Worm (Caenorhabditis elegans) whole organism, early embryonic: ENCODE results near the gene pcn-1.

Source experiments
- B0310.2 ChIP-seq: sonication (generic microtip); optimal IDR thresholded peaks from 2 replicates; lab custom pipeline; 2016; ENCODE audit warnings: mild to moderate bottlenecking, missing genetic modification characterization, missing compliant biosample characterization
- aly-1 ChIP-seq: sonication (generic microtip); optimal IDR thresholded peaks from 2 replicates; lab custom pipeline; 2016; ENCODE audit warnings: missing genetic modification characterization, missing compliant biosample characterization
- ama-1 ChIP-seq: fragments of 150-350 bp; optimal IDR thresholded peaks from 2 replicates; lab custom pipeline; 2014
- ceh-36 ChIP-seq: sonication (generic microtip); optimal IDR thresholded peaks from 2 replicates; lab custom pipeline; 2016; ENCODE audit warnings: missing genetic modification characterization, inconsistent platforms, missing compliant biosample characterization
- ets-7 ChIP-seq: sonication (generic microtip); optimal IDR thresholded peaks from 2 replicates; lab custom pipeline; 2016; ENCODE audit warnings: missing genotype, missing genetic modification characterization, missing compliant biosample characterization
- hmbx-1 ChIP-seq: sonication (generic microtip); optimal IDR thresholded peaks from 2 replicates; lab custom pipeline; 2016; ENCODE audit warnings: mild to moderate bottlenecking, missing genetic modification characterization, missing compliant biosample characterization
- hnd-1 ChIP-seq: sonication (generic microtip); optimal IDR thresholded peaks from 2 replicates; lab custom pipeline; 2016; ENCODE audit warnings: missing genetic modification characterization, missing compliant biosample characterization
- scrt-1 ChIP-seq: fragments of 200-800 bp; sonication (Bioruptor generic); IDR thresholded peaks from 2 replicates; pipeline ENCODE4 v1.3.6; 2022; ENCODE audit warnings: missing genetic modification characterization, missing compliant biosample characterization
- sea-1 ChIP-seq: fragments of 200-800 bp; sonication (Bioruptor generic); conservative IDR thresholded peaks from 2 replicates; pipeline ENCODE4 v1.3.6; 2022; ENCODE audit warnings: missing genetic modification characterization, missing compliant biosample characterization

ce11 chrIV:4029288-4029687, 20.0 kb downstream of the pcn-1 start:
- no peak for TF ChIP-seq ets-7
- no peak for TF ChIP-seq ceh-36 (tag; lab: Kevin White, UChicago)
- no peak for TF ChIP-seq ama-1 (lab: Kevin White, UChicago)
- no peak for TF ChIP-seq hmbx-1 (tag; lab: Kevin White, UChicago)
- no peak for TF ChIP-seq hnd-1
- no peak for TF ChIP-seq sea-1 (GFP tag; lab: Robert Waterston, UW)
- no peak for TF ChIP-seq B0310.2
- no peak for TF ChIP-seq scrt-1 (GFP tag; lab: Robert Waterston, UW)
- TF ChIP-seq aly-1 (tag; lab: Kevin White, UChicago): no peak
